Worm (Caenorhabditis elegans): Measurements from ENCODE around the gene C45B2.6.
A peak's percentile ranks its signal among the peaks of the same experiment; 100 is the strongest.

C45B2.6 gene

ce11 chrX:6084439-6084838 is 31.8 kb downstream of the C45B2.6 start, which contains the start of gene C45B2.2:
Gene C45B2.2 (plus strand): TSS chrX:6084739.
- TF ChIP-seq dao-5 (tag; optimal IDR thresholded peaks at IDR 0.05): no peak
- no peak for TF ChIP-seq W03F9.2 (tag; optimal IDR thresholded peaks at IDR 0.05)
- TF ChIP-seq him-1 (tag; optimal IDR thresholded peaks at IDR 0.05): no peak

ce11 chrX:6085824-6086223 is 33.1 kb downstream of the C45B2.6 start, which contains the start of gene C45B2.1:
Gene C45B2.1 (plus strand): TSS chrX:6086124.
- TF ChIP-seq W03F9.2 (tag; optimal IDR thresholded peaks at IDR 0.05) (no peak), him-1 (tag; optimal IDR thresholded peaks at IDR 0.05) (no peak), dao-5 (tag; optimal IDR thresholded peaks at IDR 0.05) (no peak)

ce11 chrX:6087676-6088075 is 35.0 kb downstream of the C45B2.6 start, which contains the start of gene C45B2.8:
Gene C45B2.8 (plus strand): TSS chrX:6087976.
- TF ChIP-seq dao-5 (tag; optimal IDR thresholded peaks at IDR 0.05) (no peak), W03F9.2 (tag; optimal IDR thresholded peaks at IDR 0.05) (no peak), him-1 (tag; optimal IDR thresholded peaks at IDR 0.05) (no peak)

- TF ChIP-seq W03F9.2 (tag; optimal IDR thresholded peaks at IDR 0.05) (no peak), him-1 (tag; optimal IDR thresholded peaks at IDR 0.05) (no peak), dao-5 (tag; optimal IDR thresholded peaks at IDR 0.05) (no peak)
These were observed 36.0 kb downstream of the C45B2.6 start for ce11 chrX:6088718-6089117.

ce11 chrX:6090779-6091178 is 38.1 kb downstream of the C45B2.6 start:
- TF ChIP-seq W03F9.2 (tag; optimal IDR thresholded peaks at IDR 0.05): no peak
- no peak for TF ChIP-seq dao-5 (tag; optimal IDR thresholded peaks at IDR 0.05)
- TF ChIP-seq him-1 (tag; optimal IDR thresholded peaks at IDR 0.05): no peak

- TF ChIP-seq W03F9.2 (tag; optimal IDR thresholded peaks at IDR 0.05) (peak; percentile 31), him-1 (tag; optimal IDR thresholded peaks at IDR 0.05) (peak; percentile 82), dao-5 (tag; optimal IDR thresholded peaks at IDR 0.05) (peak; percentile 16)
These were observed 39.3 kb downstream of the C45B2.6 start, which contains the start of gene hsp-3 for ce11 chrX:6091967-6092366. Gene hsp-3 (minus strand): TSS chrX:6092124.

- no peak for TF ChIP-seq W03F9.2 (tag; optimal IDR thresholded peaks at IDR 0.05)
- TF ChIP-seq dao-5 (tag; optimal IDR thresholded peaks at IDR 0.05): no peak
- TF ChIP-seq him-1 (tag; optimal IDR thresholded peaks at IDR 0.05): no peak
These were observed 39.9 kb downstream of the C45B2.6 start for ce11 chrX:6092533-6092932.

ce11 chrX:6093046-6093445 is 40.4 kb downstream of the C45B2.6 start, which contains the start of gene C15H9.5:
Gene C15H9.5 (plus strand): TSS chrX:6093300.
- no peak for TF ChIP-seq him-1 (tag; optimal IDR thresholded peaks at IDR 0.05)
- TF ChIP-seq dao-5 (tag; optimal IDR thresholded peaks at IDR 0.05): no peak
- no peak for TF ChIP-seq W03F9.2 (tag; optimal IDR thresholded peaks at IDR 0.05)

ce11 chrX:6097551-6097950 is 44.9 kb downstream of the C45B2.6 start, which contains the start of gene C15H9.4:
Gene C15H9.4 (plus strand): TSS chrX:6097643.
- no peak for TF ChIP-seq dao-5 (tag; optimal IDR thresholded peaks at IDR 0.05)
- no peak for TF ChIP-seq W03F9.2 (tag; optimal IDR thresholded peaks at IDR 0.05)

ce11 chrX:6098420-6098819 is 45.7 kb downstream of the C45B2.6 start:
- no peak for TF ChIP-seq W03F9.2 (tag; optimal IDR thresholded peaks at IDR 0.05)
- no peak for TF ChIP-seq him-1 (tag; optimal IDR thresholded peaks at IDR 0.05)
- TF ChIP-seq dao-5 (tag; optimal IDR thresholded peaks at IDR 0.05): no peak

- no peak for TF ChIP-seq W03F9.2 (tag; optimal IDR thresholded peaks at IDR 0.05)
- no peak for TF ChIP-seq him-1 (tag; optimal IDR thresholded peaks at IDR 0.05)
- no peak for TF ChIP-seq dao-5 (tag; optimal IDR thresholded peaks at IDR 0.05)
These were observed 47.9 kb downstream of the C45B2.6 start for ce11 chrX:6100395-6101099.

ce11 chrX:6103297-6103696 is 50.6 kb downstream of the C45B2.6 start, which contains the start of gene C15H9.11:
Gene C15H9.11 (minus strand): TSS chrX:6103397.
- no peak for TF ChIP-seq W03F9.2 (tag; optimal IDR thresholded peaks at IDR 0.05)
- no peak for TF ChIP-seq him-1 (tag; optimal IDR thresholded peaks at IDR 0.05)

Measured in whole organism, L4/young adult.